Worm (Caenorhabditis elegans) whole organism, late embryonic: ENCODE measurements around the gene dsl-5.

Experiments used
- K02D7.2 ChIP-seq: sonication (generic microtip); optimal IDR thresholded peaks from 2 replicates; lab custom pipeline; 2017; ENCODE audit warnings: mild to moderate bottlenecking, missing genetic modification characterization, missing compliant biosample characterization
- ama-1 ChIP-seq: fragments of 150-350 bp; optimal IDR thresholded peaks from 2 replicates; lab custom pipeline; 2014
- ceh-31 ChIP-seq: sonication (generic microtip); optimal IDR thresholded peaks from 2 replicates; lab custom pipeline; 2016; ENCODE audit warnings: missing genetic modification characterization, missing compliant biosample characterization
- fkh-10 ChIP-seq: fragments of 150-350 bp; optimal IDR thresholded peaks from 2 replicates; lab custom pipeline; 2014; ENCODE audit warnings: missing biosample characterization, missing genetic modification reagents, missing genetic modification characterization
- gmeb-2 ChIP-seq: sonication (generic microtip); optimal IDR thresholded peaks from 2 replicates; lab custom pipeline; 2016; ENCODE audit warnings: missing genetic modification characterization, inconsistent platforms, missing compliant biosample characterization
- nhr-11 ChIP-seq: fragments of 150-350 bp; optimal IDR thresholded peaks from 2 replicates; lab custom pipeline; 2014; ENCODE audit warnings: missing biosample characterization, missing genetic modification characterization
- pag-3 ChIP-seq: sonication (generic microtip); optimal IDR thresholded peaks from 2 replicates; lab custom pipeline; 2016; ENCODE audit warnings: missing compliant biosample characterization, missing genetic modification characterization, borderline replicate concordance
- pat-9 ChIP-seq: fragments of 200-800 bp; sonication (Bioruptor generic); optimal IDR thresholded peaks from 2 replicates; lab custom pipeline; 2018; ENCODE audit warnings: mild to moderate bottlenecking, missing genetic modification characterization, moderate library complexity, missing compliant biosample characterization
- rnt-1 ChIP-seq: sonication (generic microtip); optimal IDR thresholded peaks from 2 replicates; lab custom pipeline; 2016; ENCODE audit warnings: missing genetic modification characterization, missing compliant biosample characterization
- sox-2 ChIP-seq: fragments of 200-800 bp; sonication (Bioruptor generic); IDR thresholded peaks from 2 replicates; pipeline ENCODE4 v1.3.6; 2022; ENCODE audit warnings: missing genetic modification reagents, missing genetic modification characterization, missing compliant biosample characterization

DNA sequence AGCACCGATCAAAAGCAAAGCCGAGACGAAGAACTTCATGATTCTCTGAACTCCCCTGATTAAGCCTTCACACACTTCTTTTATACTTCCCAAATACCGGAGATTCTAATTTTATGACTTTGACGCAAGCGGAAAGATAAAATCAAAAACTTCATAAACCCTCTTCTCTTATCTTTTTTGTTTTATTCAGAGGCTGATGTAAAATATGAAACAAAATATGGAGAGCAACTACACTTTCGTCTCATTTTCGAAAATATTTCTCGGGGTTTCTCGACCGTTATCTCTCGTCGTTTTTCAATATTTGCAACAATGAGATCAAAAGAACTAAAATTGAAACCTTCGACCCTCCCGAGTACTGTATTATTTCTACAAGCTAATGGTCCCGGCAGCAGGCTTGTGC is 2.3 kb upstream of the dsl-5 start, which contains the start of gene lys-4:
- TF ChIP-seq ceh-31 (tag; lab: Kevin White, UChicago) (no peak), sox-2 (GFP tag; lab: Robert Waterston, UW) (no peak), nhr-11 (tag; lab: Kevin White, UChicago) (no peak), pag-3 (tag; lab: Kevin White, UChicago) (no peak), pat-9 (no peak), rnt-1 (tag; lab: Kevin White, UChicago) (no peak), ama-1 (no peak), gmeb-2 (tag; lab: Kevin White, UChicago) (no peak), K02D7.2 (tag; lab: Kevin White, UChicago) (no peak), fkh-10 (GFP tag; lab: Kevin White, UChicago) (no peak)
